Worm (Caenorhabditis elegans) whole organism, L1 larva: ENCODE data around the gene pals-31.
A peak's percentile ranks its signal among the peaks of the same experiment; 100 is the strongest.

ENCODE experiments used
- C34B4.2 ChIP-seq: sonication (generic microtip); optimal IDR thresholded peaks from 2 replicates; lab custom pipeline; 2017; ENCODE audit warnings: mild to moderate bottlenecking, missing genetic modification characterization, missing compliant biosample characterization
- F16B12.6 ChIP-seq: fragments of 150-350 bp; optimal IDR thresholded peaks from 2 replicates; lab custom pipeline; 2014; ENCODE audit warnings: missing biosample characterization, missing genetic modification characterization
- aha-1 ChIP-seq: fragments of 150-350 bp; optimal IDR thresholded peaks from 2 replicates; lab custom pipeline; 2014; ENCODE audit warnings: missing biosample characterization, missing genetic modification characterization
- alr-1 ChIP-seq: fragments of 200-800 bp; sonication (Bioruptor generic); optimal IDR thresholded peaks from 2 replicates; lab custom pipeline; 2018; ENCODE audit warnings: borderline replicate concordance, mild to moderate bottlenecking, missing genetic modification characterization, missing compliant biosample characterization
- aly-2 ChIP-seq: fragments of 150-350 bp; optimal IDR thresholded peaks from 2 replicates; lab custom pipeline; 2014; ENCODE audit warnings: missing biosample characterization, missing genetic modification characterization
- ama-1 ChIP-seq: fragments of 150-350 bp; optimal IDR thresholded peaks from 2 replicates; lab custom pipeline; 2014
- blmp-1 ChIP-seq: fragments of 150-350 bp; optimal IDR thresholded peaks from 2 replicates; lab custom pipeline; 2014; ENCODE audit warnings: missing biosample characterization, missing genetic modification characterization
- ceh-63 ChIP-seq: fragments of 200-800 bp; sonication (Bioruptor generic); optimal IDR thresholded peaks from 2 replicates; lab custom pipeline; 2018; ENCODE audit warnings: mild to moderate bottlenecking, missing genetic modification characterization, missing compliant biosample characterization
- ceh-8 ChIP-seq: fragments of 200-800 bp; sonication (Bioruptor generic); optimal IDR thresholded peaks from 2 replicates; lab custom pipeline; 2018; ENCODE audit warnings: mild to moderate bottlenecking, missing genetic modification characterization, moderate library complexity, missing compliant biosample characterization
- ceh-82 ChIP-seq, 3 experiments: fragments of 150-350 bp in 1 of 3; sonication (generic microtip) in 2 of 3; optimal IDR thresholded peaks; 2 replicates each; lab custom pipeline; 2014 to 2017; ENCODE audit warnings: missing biosample characterization in 3 of 3, missing genetic modification characterization in 3 of 3
- ceh-88 ChIP-seq: fragments of 200-800 bp; sonication (Bioruptor generic); IDR thresholded peaks from 2 replicates; pipeline ENCODE4 v1.3.6; 2022; ENCODE audit warnings: missing genetic modification characterization, missing compliant biosample characterization
- ceh-90 ChIP-seq: sonication (generic microtip); optimal IDR thresholded peaks from 2 replicates; lab custom pipeline; 2016; ENCODE audit warnings: missing genetic modification characterization, missing compliant biosample characterization
- ces-1 ChIP-seq: fragments of 150-350 bp; optimal IDR thresholded peaks from 2 replicates; lab custom pipeline; 2014; ENCODE audit warnings: missing biosample characterization, missing genetic modification reagents, missing genetic modification characterization
- dsc-1 ChIP-seq: sonication (generic microtip); optimal IDR thresholded peaks from 2 replicates; lab custom pipeline; 2016; ENCODE audit warnings: mild to moderate bottlenecking, missing genetic modification characterization, missing compliant biosample characterization
- efl-1 ChIP-seq, 4 experiments: fragments of 150-350 bp; optimal IDR thresholded peaks in 3 of 4; peaks in 1 of 4; 1 replicate in 1 of 4; 2 replicates in 3 of 4; lab custom pipeline; 2014; ENCODE audit warnings: missing biosample characterization in 2 of 4, missing genetic modification characterization in 2 of 4, missing genetic modification reagents in 2 of 4
- efl-3 ChIP-seq: fragments of 200-800 bp; sonication (Bioruptor generic); optimal IDR thresholded peaks from 2 replicates; lab custom pipeline; 2018; ENCODE audit warnings: mild to moderate bottlenecking, missing genetic modification characterization, missing compliant biosample characterization
- elt-2 ChIP-seq: sonication (generic microtip); optimal IDR thresholded peaks from 2 replicates; lab custom pipeline; 2016; ENCODE audit warnings: missing genetic modification characterization, mild to moderate bottlenecking, inconsistent platforms, missing compliant biosample characterization, missing genetic modification reagents
- ets-5 ChIP-seq: fragments of 200-800 bp; sonication (Bioruptor generic); IDR thresholded peaks from 2 replicates; pipeline ENCODE4 v1.3.6; 2022; ENCODE audit warnings: missing genetic modification characterization, missing compliant biosample characterization
- fkh-4 ChIP-seq: sonication (generic microtip); optimal IDR thresholded peaks from 2 replicates; lab custom pipeline; 2016; ENCODE audit warnings: missing compliant biosample characterization, missing genetic modification characterization, borderline replicate concordance
- fos-1 ChIP-seq: fragments of 150-350 bp; optimal IDR thresholded peaks from 2 replicates; lab custom pipeline; 2014; ENCODE audit warnings: missing biosample characterization, missing genetic modification characterization
- hlh-4 ChIP-seq: sonication (generic microtip); optimal IDR thresholded peaks from 2 replicates; lab custom pipeline; 2016; ENCODE audit warnings: mild to moderate bottlenecking, missing genetic modification characterization, missing compliant biosample characterization
- hpl-2 ChIP-seq: fragments of 150-350 bp; optimal IDR thresholded peaks from 2 replicates; lab custom pipeline; 2014; ENCODE audit warnings: missing biosample characterization, missing genetic modification reagents, missing genetic modification characterization
- isw-1 ChIP-seq: fragments of 200-800 bp; sonication (Bioruptor generic); IDR thresholded peaks from 2 replicates; pipeline ENCODE4 v1.3.6; 2022; ENCODE audit warnings: missing genetic modification characterization, missing compliant biosample characterization
- lin-13 ChIP-seq: fragments of 150-350 bp; optimal IDR thresholded peaks from 2 replicates; lab custom pipeline; 2014; ENCODE audit warnings: missing biosample characterization, missing genetic modification reagents, missing genetic modification characterization
- lin-14 ChIP-seq: fragments of 200-800 bp; sonication (Bioruptor generic); optimal IDR thresholded peaks from 2 replicates; lab custom pipeline; 2018; ENCODE audit warnings: mild to moderate bottlenecking, missing genetic modification characterization, moderate library complexity, missing compliant biosample characterization
- lin-35 ChIP-seq, 2 experiments: fragments of 150-350 bp; optimal IDR thresholded peaks; 2 replicates each; lab custom pipeline; 2014; ENCODE audit warnings: missing biosample characterization in 2 of 2, missing genetic modification characterization in 2 of 2, missing genetic modification reagents in 2 of 2
- lin-39 ChIP-seq: fragments of 150-350 bp; optimal IDR thresholded peaks from 2 replicates; lab custom pipeline; 2014; ENCODE audit warnings: missing biosample characterization, missing genetic modification reagents, missing genetic modification characterization
- lir-3 ChIP-seq: sonication (generic microtip); optimal IDR thresholded peaks from 2 replicates; lab custom pipeline; 2016; ENCODE audit warnings: mild to moderate bottlenecking, missing genetic modification characterization, moderate library complexity, missing compliant biosample characterization; ENCODE audit not compliant: poor library complexity
- lsy-2 ChIP-seq, 2 experiments: fragments of 150-350 bp; optimal IDR thresholded peaks; 2 replicates each; lab custom pipeline; 2014; ENCODE audit warnings: missing biosample characterization in 2 of 2, missing genetic modification characterization in 2 of 2
- mab-9 ChIP-seq: fragments of 200-800 bp; sonication (Bioruptor generic); IDR thresholded peaks from 2 replicates; pipeline ENCODE4 v1.3.6; 2022; ENCODE audit warnings: missing genetic modification reagents, missing genetic modification characterization, missing compliant biosample characterization
- mef-2 ChIP-seq: fragments of 150-350 bp; optimal IDR thresholded peaks from 2 replicates; lab custom pipeline; 2014; ENCODE audit warnings: missing biosample characterization, missing genetic modification characterization
- nhr-11 ChIP-seq: fragments of 150-350 bp; optimal IDR thresholded peaks from 2 replicates; lab custom pipeline; 2014; ENCODE audit warnings: missing biosample characterization, missing genetic modification characterization
- nhr-20 ChIP-seq: sonication (generic microtip); optimal IDR thresholded peaks from 2 replicates; lab custom pipeline; 2016; ENCODE audit warnings: mild to moderate bottlenecking, missing genetic modification characterization, missing compliant biosample characterization
- nhr-28 ChIP-seq: fragments of 150-350 bp; optimal IDR thresholded peaks from 2 replicates; lab custom pipeline; 2014; ENCODE audit warnings: missing biosample characterization, missing genetic modification characterization
- nhr-71 ChIP-seq: sonication (generic microtip); optimal IDR thresholded peaks from 2 replicates; lab custom pipeline; 2016; ENCODE audit warnings: mild to moderate bottlenecking, missing genetic modification characterization, moderate library complexity, missing compliant biosample characterization
- nhr-76 ChIP-seq: sonication (generic microtip); optimal IDR thresholded peaks from 2 replicates; lab custom pipeline; 2017; ENCODE audit warnings: missing biosample characterization, missing genetic modification characterization
- nhr-77 ChIP-seq: fragments of 150-350 bp; optimal IDR thresholded peaks from 2 replicates; lab custom pipeline; 2014; ENCODE audit warnings: missing biosample characterization, missing genetic modification characterization
- pag-3 ChIP-seq: sonication (generic microtip); optimal IDR thresholded peaks from 2 replicates; lab custom pipeline; 2017; ENCODE audit warnings: missing genetic modification characterization, mild to moderate bottlenecking, missing compliant biosample characterization, antibody characterized with exemption, borderline replicate concordance; ENCODE audit not compliant: insufficient read depth
- pax-3 ChIP-seq: fragments of 200-800 bp; sonication (Bioruptor generic); optimal IDR thresholded peaks from 2 replicates; lab custom pipeline; 2018; ENCODE audit warnings: mild to moderate bottlenecking, missing genetic modification characterization, moderate library complexity, missing compliant biosample characterization
- pqm-1 ChIP-seq: sonication (generic microtip); optimal IDR thresholded peaks from 3 replicates; lab custom pipeline; 2017; ENCODE audit warnings: missing biosample characterization, missing genetic modification characterization
- skn-1 ChIP-seq: fragments of 150-350 bp; optimal IDR thresholded peaks from 2 replicates; lab custom pipeline; 2014; ENCODE audit warnings: missing biosample characterization, missing genetic modification characterization
- snpc-4 ChIP-seq: fragments of 150-350 bp; optimal IDR thresholded peaks from 2 replicates; lab custom pipeline; 2014; ENCODE audit warnings: missing biosample characterization, missing genetic modification characterization
- snu-23 ChIP-seq: sonication (generic microtip); optimal IDR thresholded peaks from 2 replicates; lab custom pipeline; 2016; ENCODE audit warnings: missing genetic modification characterization, missing compliant biosample characterization
- sox-4 ChIP-seq: sonication (generic microtip); optimal IDR thresholded peaks from 2 replicates; lab custom pipeline; 2016; ENCODE audit warnings: missing genetic modification characterization, missing compliant biosample characterization
- sup-37 ChIP-seq: fragments of 200-800 bp; sonication (Bioruptor generic); optimal IDR thresholded peaks from 2 replicates; lab custom pipeline; 2018; ENCODE audit warnings: mild to moderate bottlenecking, missing genetic modification characterization, missing compliant biosample characterization
- swsn-7 ChIP-seq: sonication (generic microtip); optimal IDR thresholded peaks from 2 replicates; lab custom pipeline; 2016; ENCODE audit warnings: missing genetic modification characterization, missing compliant biosample characterization
- tbx-2 ChIP-seq: sonication (generic microtip); optimal IDR thresholded peaks from 2 replicates; lab custom pipeline; 2016; ENCODE audit warnings: missing genetic modification characterization, missing compliant biosample characterization
- unc-130 ChIP-seq: fragments of 150-350 bp; optimal IDR thresholded peaks from 2 replicates; lab custom pipeline; 2017; ENCODE audit warnings: missing biosample characterization, missing genetic modification characterization, inconsistent platforms
- unc-30 ChIP-seq: sonication (generic microtip); optimal IDR thresholded peaks from 2 replicates; lab custom pipeline; 2017; ENCODE audit warnings: missing biosample characterization, missing genetic modification characterization
- unc-62 ChIP-seq: fragments of 150-350 bp; optimal IDR thresholded peaks from 2 replicates; lab custom pipeline; 2014; ENCODE audit warnings: missing biosample characterization, missing genetic modification reagents, missing genetic modification characterization
- unc-86 ChIP-seq: sonication (generic microtip); optimal IDR thresholded peaks from 2 replicates; lab custom pipeline; 2016; ENCODE audit warnings: missing genetic modification characterization, missing compliant biosample characterization
- xbp-1 ChIP-seq: sonication (generic microtip); optimal IDR thresholded peaks from 2 replicates; lab custom pipeline; 2016; ENCODE audit warnings: missing genetic modification characterization, missing compliant biosample characterization
- ztf-11 ChIP-seq, 2 experiments: sonication (generic microtip); optimal IDR thresholded peaks; 2 replicates each; lab custom pipeline; 2016 to 2017; ENCODE audit warnings: missing genetic modification characterization in 2 of 2, missing biosample characterization in 1 of 2, missing compliant biosample characterization in 1 of 2

Gene pals-31

ce11 chrV:619054-619453, 17.3 kb upstream of the pals-31 start, which contains the start of gene F48G7.4:
Gene F48G7.4, plus strand, starts transcription at chrV:619453.
- TF ChIP-seq xbp-1 (tag; lab: Kevin White, UChicago) (peak; percentile 64), sox-4 (tag; lab: Kevin White, UChicago) (peak; percentile 13), mab-9 (no peak), swsn-7 (tag; lab: Kevin White, UChicago) (peak; percentile 78), skn-1 (tag; lab: Kevin White, UChicago) (peak; percentile 67), tbx-2 (tag; lab: Kevin White, UChicago) (peak; percentile 86), hpl-2 (no peak), ceh-90 (tag; lab: Kevin White, UChicago) (no peak), elt-2 (tag; lab: Kevin White, UChicago) (no peak), aha-1 (tag; lab: Kevin White, UChicago) (no peak), efl-3 (no peak), sup-37 (GFP tag; lab: Kevin White, UChicago) (no peak), efl-1 (optimal IDR thresholded peaks at IDR 0.05; lab: Kevin White, UChicago) (peak; percentile 73 to 75), efl-1 (GFP tag; optimal IDR thresholded peaks at IDR 0.05 in 1 of 2; lab: Kevin White, UChicago) (peak in 1 of 2 experiments; percentile 47), lin-39 (tag; lab: Kevin White, UChicago) (no peak), pqm-1 (tag; lab: Kevin White, UChicago) (no peak), ama-1 (lab: Kevin White, UChicago) (no peak), nhr-11 (tag; lab: Kevin White, UChicago) (peak; percentile 73), isw-1 (GFP tag; lab: Robert Waterston, UW) (peak; percentile 33), lsy-2 (tag; optimal IDR thresholded peaks at IDR 0.05; lab: Kevin White, UChicago) (peak in 1 of 2 experiments; percentile 72), ztf-11 (tag; optimal IDR thresholded peaks at IDR 0.05; lab: Kevin White, UChicago) (no peak), pax-3 (tag; lab: Kevin White, UChicago) (peak; percentile 3), unc-62 (GFP tag; lab: Kevin White, UChicago) (no peak), mef-2 (peak; percentile 24), alr-1 (no peak), nhr-77 (tag; lab: Kevin White, UChicago) (peak; percentile 23), blmp-1 (tag; lab: Kevin White, UChicago) (no peak), C34B4.2 (tag; lab: Kevin White, UChicago) (no peak), nhr-76 (tag; lab: Kevin White, UChicago) (no peak), nhr-28 (tag; lab: Kevin White, UChicago) (no peak), nhr-71 (tag; lab: Kevin White, UChicago) (peak; percentile 91), ets-5 (GFP tag; lab: Robert Waterston, UW) (no peak), aly-2 (tag; lab: Kevin White, UChicago) (peak; percentile 54), fos-1 (peak; percentile 60), ceh-8 (GFP tag; lab: Kevin White, UChicago) (no peak), dsc-1 (peak; percentile 60), snu-23 (peak; percentile 86), lin-35 (GFP tag; optimal IDR thresholded peaks at IDR 0.05; lab: Kevin White, UChicago) (peak; percentile 52 to 64), ceh-82 (tag; optimal IDR thresholded peaks at IDR 0.05; lab: Kevin White, UChicago) (peak; percentile 69 to 90 (median 76)), nhr-20 (peak; percentile 91), unc-86 (peak; percentile 90), F16B12.6 (tag; lab: Kevin White, UChicago) (peak; percentile 5), snpc-4 (peak; percentile 13), lin-14 (GFP tag; lab: Kevin White, UChicago) (peak; percentile 100), ceh-88 (GFP tag; lab: Robert Waterston, UW) (no peak), ces-1 (no peak), unc-130 (tag; lab: Kevin White, UChicago) (no peak), hlh-4 (tag; lab: Kevin White, UChicago) (no peak), fkh-4 (tag; lab: Kevin White, UChicago) (no peak), ceh-63 (no peak), unc-30 (tag; lab: Kevin White, UChicago) (no peak), pag-3 (tag; lab: Kevin White, UChicago) (no peak), lir-3 (tag; lab: Kevin White, UChicago) (peak; percentile 62), lin-13 (GFP tag; lab: Kevin White, UChicago) (peak; percentile 15)
